ENCODE assay signal across 4 worm cellular contexts in genomic region chrIV:2551418-2551817, ce11.
TF ChIP-seq lines count a peak whose summit lies in the region.

Gene Y69A2AR.23, minus strand, starts transcription at chrIV:2551684.

TF ChIP-seq in whole organism, L3 larva, 47 proteins besides CTCF, POLR2A, EP300 and RAD21:
- no peak for TF ChIP-seq pha-4 (tag; optimal IDR thresholded peaks at IDR 0.05; lab: Kevin White, UChicago)
- peak; percentile 82 for TF ChIP-seq ceh-28 (tag; optimal IDR thresholded peaks at IDR 0.05; lab: Kevin White, UChicago)

TF ChIP-seq in whole organism, L4 larva, 104 proteins besides CTCF, POLR2A, EP300 and RAD21:
- TF ChIP-seq ceh-28 (tag; optimal IDR thresholded peaks at IDR 0.05; lab: Kevin White, UChicago) (peak; percentile 87), zfp-3 (GFP tag; conservative IDR thresholded peaks at IDR 0.05; lab: Robert Waterston, UW) (no peak), nhr-237 (tag; optimal IDR thresholded peaks at IDR 0.05; lab: Kevin White, UChicago) (no peak), R02D3.7 (tag; optimal IDR thresholded peaks at IDR 0.05; lab: Kevin White, UChicago) (no peak), F37D6.2 (tag; optimal IDR thresholded peaks at IDR 0.05; lab: Kevin White, UChicago) (no peak)

TF ChIP-seq in whole organism, late embryonic, 69 proteins besides CTCF, POLR2A, EP300 and RAD21:
- TF ChIP-seq ceh-48 (tag; optimal IDR thresholded peaks at IDR 0.05; lab: Kevin White, UChicago) (peak; percentile 35), hlh-6 (tag; optimal IDR thresholded peaks at IDR 0.05; lab: Kevin White, UChicago) (no peak)

TF ChIP-seq in whole organism, midembryonic, 9 proteins besides CTCF, POLR2A, EP300 and RAD21:
- peak; percentile 60 for TF ChIP-seq T22C8.4 (GFP tag; IDR thresholded peaks at IDR 0.05; lab: Robert Waterston, UW)
- no peak for TF ChIP-seq ref-1 (GFP tag; conservative IDR thresholded peaks at IDR 0.05; lab: Robert Waterston, UW)
